Worm (Caenorhabditis elegans) whole organism, L3 larva: ENCODE data around the gene perm-2.

Experiments used
- R02D3.7 ChIP-seq: fragments of 150-350 bp; optimal IDR thresholded peaks from 2 replicates; lab custom pipeline; 2014; ENCODE audit warnings: missing biosample characterization, missing genetic modification characterization
- ZK546.5 ChIP-seq: sonication (generic microtip); optimal IDR thresholded peaks from 2 replicates; lab custom pipeline; 2017; ENCODE audit warnings: missing biosample characterization, missing genetic modification characterization
- aly-2 ChIP-seq: fragments of 150-350 bp; optimal IDR thresholded peaks from 2 replicates; lab custom pipeline; 2014; ENCODE audit warnings: missing biosample characterization, missing genetic modification characterization
- ama-1 ChIP-seq: fragments of 150-350 bp; optimal IDR thresholded peaks from 2 replicates; lab custom pipeline; 2018
- ceh-16 ChIP-seq: sonication (generic microtip); optimal IDR thresholded peaks from 2 replicates; lab custom pipeline; 2017; ENCODE audit warnings: missing biosample characterization, missing genetic modification characterization
- ceh-28 ChIP-seq: fragments of 150-350 bp; optimal IDR thresholded peaks from 2 replicates; lab custom pipeline; 2014; ENCODE audit warnings: missing biosample characterization, missing genetic modification reagents, missing genetic modification characterization
- ceh-82 ChIP-seq: fragments of 150-350 bp; optimal IDR thresholded peaks from 2 replicates; lab custom pipeline; 2014; ENCODE audit warnings: missing biosample characterization, missing genetic modification characterization
- ceh-9 ChIP-seq: sonication (generic microtip); optimal IDR thresholded peaks from 2 replicates; lab custom pipeline; 2018; ENCODE audit warnings: missing biosample characterization, missing genetic modification characterization
- daf-12 ChIP-seq: fragments of 150-350 bp; optimal IDR thresholded peaks from 2 replicates; lab custom pipeline; 2014; ENCODE audit warnings: missing biosample characterization, missing genetic modification reagents, missing genetic modification characterization
- egl-27 ChIP-seq: sonication (generic microtip); optimal IDR thresholded peaks from 4 replicates; lab custom pipeline; 2017; ENCODE audit warnings: missing biosample characterization, missing genetic modification reagents, missing genetic modification characterization
- egl-5 ChIP-seq: fragments of 150-350 bp; optimal IDR thresholded peaks from 2 replicates; lab custom pipeline; 2017; ENCODE audit warnings: missing biosample characterization, missing genetic modification reagents, missing genetic modification characterization, inconsistent platforms
- elt-1 ChIP-seq: fragments of 150-350 bp; optimal IDR thresholded peaks from 2 replicates; lab custom pipeline; 2014; ENCODE audit warnings: missing biosample characterization, missing genetic modification characterization
- elt-2 ChIP-seq: sonication (generic microtip); optimal IDR thresholded peaks from 2 replicates; lab custom pipeline; 2016; ENCODE audit warnings: missing genetic modification reagents, mild to moderate bottlenecking, missing genetic modification characterization, missing compliant biosample characterization
- elt-3 ChIP-seq, 3 experiments: fragments of 150-350 bp in 1 of 3; sonication (generic microtip) in 2 of 3; optimal IDR thresholded peaks; 2 replicates in 2 of 3; 4 replicates in 1 of 3; lab custom pipeline; 2014 to 2017; ENCODE audit warnings: missing biosample characterization in 3 of 3, missing genetic modification characterization in 3 of 3
- eor-1 ChIP-seq, 2 experiments: fragments of 150-350 bp; optimal IDR thresholded peaks; 2 replicates each; lab custom pipeline; 2014 to 2018; ENCODE audit warnings: missing biosample characterization in 2 of 2, missing genetic modification characterization in 2 of 2
- fkh-10 ChIP-seq: sonication (generic microtip); optimal IDR thresholded peaks from 2 replicates; lab custom pipeline; 2017; ENCODE audit warnings: missing biosample characterization, missing genetic modification reagents, missing genetic modification characterization
- fkh-2 ChIP-seq: fragments of 150-350 bp; optimal IDR thresholded peaks from 2 replicates; lab custom pipeline; 2014; ENCODE audit warnings: missing biosample characterization, missing genetic modification reagents, missing genetic modification characterization
- fos-1 ChIP-seq: fragments of 150-350 bp; optimal IDR thresholded peaks from 2 replicates; lab custom pipeline; 2014; ENCODE audit warnings: missing biosample characterization, missing genetic modification characterization
- hmg-11 ChIP-seq: sonication (generic microtip); optimal IDR thresholded peaks from 2 replicates; lab custom pipeline; 2016; ENCODE audit warnings: missing genetic modification characterization, missing compliant biosample characterization
- jun-1 ChIP-seq: fragments of 150-350 bp; optimal IDR thresholded peaks from 2 replicates; lab custom pipeline; 2014; ENCODE audit warnings: missing biosample characterization, missing genetic modification reagents, missing genetic modification characterization
- lin-15B ChIP-seq: fragments of 150-350 bp; optimal IDR thresholded peaks from 2 replicates; lab custom pipeline; 2014; ENCODE audit warnings: missing biosample characterization, missing genetic modification characterization
- lin-39 ChIP-seq: fragments of 150-350 bp; optimal IDR thresholded peaks from 2 replicates; lab custom pipeline; 2018; ENCODE audit warnings: missing biosample characterization, missing genetic modification reagents, missing genetic modification characterization
- lsy-12 ChIP-seq: sonication (generic microtip); optimal IDR thresholded peaks from 2 replicates; lab custom pipeline; 2016; ENCODE audit warnings: mild to moderate bottlenecking, missing genetic modification characterization, missing compliant biosample characterization
- mdl-1 ChIP-seq: fragments of 150-350 bp; optimal IDR thresholded peaks from 2 replicates; lab custom pipeline; 2014; ENCODE audit warnings: missing biosample characterization, missing genetic modification characterization
- mml-1 ChIP-seq: fragments of 150-350 bp; sonication (generic microtip); optimal IDR thresholded peaks from 3 replicates; lab custom pipeline; 2014; ENCODE audit warnings: missing biosample characterization, missing genetic modification characterization
- nfya-1 ChIP-seq: sonication (generic microtip); optimal IDR thresholded peaks from 2 replicates; lab custom pipeline; 2017; ENCODE audit warnings: missing genetic modification characterization, mild to moderate bottlenecking, missing compliant biosample characterization, antibody characterized with exemption, moderate library complexity; ENCODE audit not compliant: insufficient read depth
- nhr-11 ChIP-seq: fragments of 150-350 bp; optimal IDR thresholded peaks from 2 replicates; lab custom pipeline; 2014; ENCODE audit warnings: missing biosample characterization, missing genetic modification characterization
- nhr-12 ChIP-seq: fragments of 150-350 bp; optimal IDR thresholded peaks from 2 replicates; lab custom pipeline; 2014; ENCODE audit warnings: missing biosample characterization, missing genetic modification characterization
- nhr-23 ChIP-seq: fragments of 150-350 bp; optimal IDR thresholded peaks from 2 replicates; lab custom pipeline; 2014; ENCODE audit warnings: missing biosample characterization, missing genetic modification reagents, missing genetic modification characterization
- nhr-237 ChIP-seq: fragments of 150-350 bp; optimal IDR thresholded peaks from 2 replicates; lab custom pipeline; 2014; ENCODE audit warnings: missing biosample characterization, missing genetic modification characterization
- nhr-25 ChIP-seq: sonication (generic microtip); optimal IDR thresholded peaks from 2 replicates; lab custom pipeline; 2017; ENCODE audit warnings: missing biosample characterization, missing genetic modification characterization
- nhr-28 ChIP-seq: fragments of 150-350 bp; optimal IDR thresholded peaks from 2 replicates; lab custom pipeline; 2014; ENCODE audit warnings: missing biosample characterization, missing genetic modification characterization
- nhr-43 ChIP-seq: sonication (generic microtip); optimal IDR thresholded peaks from 2 replicates; lab custom pipeline; 2016; ENCODE audit warnings: mild to moderate bottlenecking, missing genetic modification characterization, missing compliant biosample characterization; ENCODE audit not compliant: poor library complexity, severe bottlenecking
- nhr-67 ChIP-seq: fragments of 150-350 bp; optimal IDR thresholded peaks from 2 replicates; lab custom pipeline; 2014; ENCODE audit warnings: missing biosample characterization, missing genetic modification characterization
- nhr-76 ChIP-seq: fragments of 150-350 bp; sonication (generic microtip); optimal IDR thresholded peaks from 5 replicates; lab custom pipeline; 2014; ENCODE audit warnings: missing biosample characterization, missing genetic modification characterization
- nhr-77 ChIP-seq: fragments of 150-350 bp; optimal IDR thresholded peaks from 2 replicates; lab custom pipeline; 2014; ENCODE audit warnings: missing biosample characterization, missing genetic modification characterization
- pha-4 ChIP-seq: fragments of 150-350 bp; optimal IDR thresholded peaks from 2 replicates; lab custom pipeline; 2014; ENCODE audit warnings: missing biosample characterization, missing genetic modification reagents, missing genetic modification characterization
- pqm-1 ChIP-seq: fragments of 150-350 bp; optimal IDR thresholded peaks from 2 replicates; lab custom pipeline; 2017; ENCODE audit warnings: missing biosample characterization, missing genetic modification characterization, inconsistent platforms
- sea-2 ChIP-seq: fragments of 150-350 bp; sonication (generic microtip); optimal IDR thresholded peaks from 4 replicates; lab custom pipeline; 2014; ENCODE audit warnings: missing biosample characterization, missing genetic modification reagents, missing genetic modification characterization
- skn-1 ChIP-seq: fragments of 150-350 bp; optimal IDR thresholded peaks from 2 replicates; lab custom pipeline; 2014; ENCODE audit warnings: missing biosample characterization, missing genetic modification characterization
- snpc-4 ChIP-seq: fragments of 150-350 bp; optimal IDR thresholded peaks from 2 replicates; lab custom pipeline; 2014; ENCODE audit warnings: missing biosample characterization, missing genetic modification characterization
- tbx-2 ChIP-seq: sonication (generic microtip); optimal IDR thresholded peaks from 2 replicates; lab custom pipeline; 2016; ENCODE audit warnings: mild to moderate bottlenecking, missing genetic modification characterization, missing compliant biosample characterization
- unc-39 ChIP-seq: sonication (generic microtip); optimal IDR thresholded peaks from 4 replicates; lab custom pipeline; 2017; ENCODE audit warnings: missing biosample characterization, missing genetic modification characterization
- unc-62 ChIP-seq: fragments of 150-350 bp; sonication (generic microtip); optimal IDR thresholded peaks from 4 replicates; lab custom pipeline; 2014; ENCODE audit warnings: missing biosample characterization, missing genetic modification reagents, missing genetic modification characterization
- zag-1 ChIP-seq: fragments of 150-350 bp; optimal IDR thresholded peaks from 2 replicates; lab custom pipeline; 2014; ENCODE audit warnings: missing biosample characterization, missing genetic modification characterization
- ztf-11 ChIP-seq: fragments of 150-350 bp; optimal IDR thresholded peaks from 2 replicates; lab custom pipeline; 2014; ENCODE audit warnings: missing biosample characterization, missing genetic modification characterization
- ztf-4 ChIP-seq: fragments of 150-350 bp; optimal IDR thresholded peaks from 2 replicates; lab custom pipeline; 2014; ENCODE audit warnings: missing biosample characterization, missing genetic modification characterization

Gene perm-2

DNA sequence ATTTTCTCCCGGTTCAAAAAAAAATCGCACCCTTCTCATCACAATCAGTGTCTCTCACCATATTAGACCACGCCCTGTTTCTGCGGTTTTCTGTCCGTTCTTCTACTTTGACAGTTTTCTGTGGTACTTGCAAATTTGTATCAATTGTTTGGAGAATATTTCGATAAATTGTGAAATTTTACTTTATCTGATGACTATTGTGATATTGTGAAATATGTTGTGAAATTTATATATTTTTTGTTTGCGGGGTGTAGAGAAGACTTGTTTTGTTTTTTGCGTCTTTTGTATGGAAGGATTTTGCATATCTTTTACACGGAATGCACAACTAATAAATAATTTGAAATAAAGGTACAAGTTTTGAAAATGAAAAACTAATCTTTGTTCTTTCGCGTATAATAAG, 40.8 kb downstream of the perm-2 start:
- no peak for TF ChIP-seq nhr-28 (tag; lab: Kevin White, UChicago)
- TF ChIP-seq nhr-76 (tag; lab: Kevin White, UChicago), result no peak
- no peak for TF ChIP-seq eor-1 (tag; optimal IDR thresholded peaks at IDR 0.05; lab: Kevin White, UChicago)
- no peak for TF ChIP-seq snpc-4 (tag; lab: Kevin White, UChicago)
- no peak for TF ChIP-seq skn-1 (tag; lab: Kevin White, UChicago)
- no peak for TF ChIP-seq nhr-237 (tag; lab: Kevin White, UChicago)
- TF ChIP-seq elt-1 (tag; lab: Kevin White, UChicago), result no peak
- TF ChIP-seq ceh-9 (tag; lab: Kevin White, UChicago), result no peak
- no peak for TF ChIP-seq pqm-1
- no peak for TF ChIP-seq ztf-4
- TF ChIP-seq nhr-43, result no peak
- TF ChIP-seq lin-39 (tag; lab: Kevin White, UChicago), result no peak
- TF ChIP-seq lsy-12 (tag; lab: Kevin White, UChicago), result no peak
- no peak for TF ChIP-seq ztf-11 (tag; lab: Kevin White, UChicago)
- no peak for TF ChIP-seq egl-5
- TF ChIP-seq pha-4 (tag; lab: Kevin White, UChicago), result no peak
- no peak for TF ChIP-seq nhr-67 (tag; lab: Kevin White, UChicago)
- no peak for TF ChIP-seq elt-2 (tag; lab: Kevin White, UChicago)
- TF ChIP-seq ZK546.5 (tag; lab: Kevin White, UChicago), result no peak
- TF ChIP-seq nhr-23 (tag; lab: Kevin White, UChicago), result no peak

ce11 chrIV:1168311-1168965, 41.8 kb downstream of the perm-2 start:
- no peak for TF ChIP-seq egl-27 (tag; lab: Kevin White, UChicago)
- TF ChIP-seq unc-62 (GFP tag; lab: Kevin White, UChicago), result no peak
- TF ChIP-seq ztf-11 (tag; lab: Kevin White, UChicago), result no peak
- TF ChIP-seq fkh-10 (GFP tag; lab: Kevin White, UChicago), result no peak
- no peak for TF ChIP-seq ceh-28
- no peak for TF ChIP-seq R02D3.7 (tag; lab: Kevin White, UChicago)
- TF ChIP-seq elt-1 (tag; lab: Kevin White, UChicago), result no peak
- no peak for TF ChIP-seq daf-12 (tag; lab: Kevin White, UChicago)
- no peak for TF ChIP-seq elt-3 (tag; optimal IDR thresholded peaks at IDR 0.05; lab: Kevin White, UChicago)
- no peak for TF ChIP-seq snpc-4 (tag; lab: Kevin White, UChicago)
- TF ChIP-seq nhr-28 (tag; lab: Kevin White, UChicago), result no peak
- peak; percentile 69 for TF ChIP-seq hmg-11 (tag; lab: Kevin White, UChicago)
- no peak for TF ChIP-seq ceh-16 (tag; lab: Kevin White, UChicago)
- TF ChIP-seq skn-1 (tag; lab: Kevin White, UChicago), result no peak
- no peak for TF ChIP-seq lsy-12 (tag; lab: Kevin White, UChicago)
- TF ChIP-seq unc-39, result no peak
- no peak for TF ChIP-seq nhr-11 (tag; lab: Kevin White, UChicago)
- no peak for TF ChIP-seq fos-1 (tag; lab: Kevin White, UChicago)
- no peak for TF ChIP-seq nhr-12 (tag; lab: Kevin White, UChicago)
- no peak for TF ChIP-seq fkh-2 (tag; lab: Kevin White, UChicago)
- no peak for TF ChIP-seq ceh-9 (tag; lab: Kevin White, UChicago)
- TF ChIP-seq ZK546.5 (tag; lab: Kevin White, UChicago), result no peak
- TF ChIP-seq lin-15B (tag; lab: Kevin White, UChicago), result peak; percentile 36
- peak; percentile 57 for TF ChIP-seq lin-39 (tag; lab: Kevin White, UChicago)
- TF ChIP-seq pqm-1, result no peak
- TF ChIP-seq nhr-43, result no peak
- TF ChIP-seq aly-2, result no peak
- peak; percentile 71 for TF ChIP-seq mdl-1 (tag; lab: Kevin White, UChicago)
- no peak for TF ChIP-seq sea-2 (GFP tag; lab: Kevin White, UChicago)
- TF ChIP-seq nhr-76 (tag; lab: Kevin White, UChicago), result no peak
- TF ChIP-seq elt-2 (tag; lab: Kevin White, UChicago), result no peak
- no peak for TF ChIP-seq nhr-237 (tag; lab: Kevin White, UChicago)
- peak; percentile 26 for TF ChIP-seq egl-5
- no peak for TF ChIP-seq nhr-23 (tag; lab: Kevin White, UChicago)
- TF ChIP-seq ceh-82 (tag; lab: Kevin White, UChicago), result no peak
- TF ChIP-seq nhr-67 (tag; lab: Kevin White, UChicago), result no peak
- no peak for TF ChIP-seq mml-1 (tag; lab: Kevin White, UChicago)
- TF ChIP-seq pha-4 (tag; lab: Kevin White, UChicago), result peak; percentile 73
- TF ChIP-seq nhr-25 (tag; lab: Kevin White, UChicago), result no peak
- no peak for TF ChIP-seq ama-1
- no peak for TF ChIP-seq tbx-2 (tag; lab: Kevin White, UChicago)
- TF ChIP-seq nhr-77 (tag; lab: Kevin White, UChicago), result no peak
- no peak for TF ChIP-seq ztf-4
- no peak for TF ChIP-seq eor-1 (tag; optimal IDR thresholded peaks at IDR 0.05; lab: Kevin White, UChicago)
- TF ChIP-seq zag-1 (tag; lab: Kevin White, UChicago), result no peak
- TF ChIP-seq jun-1 (tag; lab: Kevin White, UChicago), result no peak
- peak; percentile 46 for TF ChIP-seq nfya-1 (tag; lab: Kevin White, UChicago)
